Worm (Caenorhabditis elegans): Measurements from ENCODE around the gene rpn-9.

DNA sequence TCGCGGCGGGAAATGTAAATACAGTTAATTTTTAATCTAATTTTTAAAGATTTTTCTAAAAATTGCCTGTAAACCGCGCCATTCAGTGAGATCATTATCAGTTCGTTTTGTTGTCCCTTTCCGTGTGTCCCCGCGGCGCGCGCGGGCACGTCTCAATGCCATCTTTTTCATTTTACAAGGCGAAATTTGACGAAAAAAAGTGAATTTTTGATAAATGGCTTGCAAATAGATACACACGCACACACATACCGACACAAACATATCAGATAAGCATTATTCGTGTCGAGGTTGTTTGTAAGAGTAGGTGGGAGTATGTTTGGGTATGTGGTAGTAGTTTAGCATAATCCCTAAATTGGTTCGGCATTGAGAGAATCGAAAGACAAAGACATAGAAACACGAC lies 32.9 kb downstream of the rpn-9 start:
- TF ChIP-seq dve-1 (tag; optimal IDR thresholded peaks at IDR 0.05), result no peak
- TF ChIP-seq T23F11.4 (GFP tag; optimal IDR thresholded peaks at IDR 0.05), result no peak
- TF ChIP-seq fkh-10 (GFP tag; optimal IDR thresholded peaks at IDR 0.05), result no peak
- no peak for TF ChIP-seq tbx-2 (tag; optimal IDR thresholded peaks at IDR 0.05)
- TF ChIP-seq ref-2 (tag; optimal IDR thresholded peaks at IDR 0.05), result no peak
- no peak for TF ChIP-seq eyg-1 (tag; optimal IDR thresholded peaks at IDR 0.05)
- no peak for TF ChIP-seq nfya-1 (tag; optimal IDR thresholded peaks at IDR 0.05)
- no peak for TF ChIP-seq pha-4 (tag; optimal IDR thresholded peaks at IDR 0.05)
- TF ChIP-seq mec-3 (tag; optimal IDR thresholded peaks at IDR 0.05; ENCODE audit: borderline replicate concordance), result no peak
- TF ChIP-seq ceh-34 (tag; optimal IDR thresholded peaks at IDR 0.05), result no peak
- no peak for TF ChIP-seq pag-3 (tag; optimal IDR thresholded peaks at IDR 0.05; ENCODE audit: borderline replicate concordance)
- TF ChIP-seq C38D4.7 (GFP tag; optimal IDR thresholded peaks at IDR 0.05), result no peak
